Worm (Caenorhabditis elegans) whole organism, L2 larva: ENCODE measurements around the gene C18E9.7.

Experiments
- C34F6.9 ChIP-seq: fragments of 150-350 bp; optimal IDR thresholded peaks from 2 replicates; lab custom pipeline; 2014; ENCODE audit warnings: missing biosample characterization, missing genetic modification characterization
- F13H6.1 ChIP-seq: sonication (generic microtip); optimal IDR thresholded peaks from 2 replicates; lab custom pipeline; 2016; ENCODE audit warnings: missing genetic modification characterization, missing compliant biosample characterization
- R02D3.7 ChIP-seq: fragments of 150-350 bp; optimal IDR thresholded peaks from 2 replicates; lab custom pipeline; 2014; ENCODE audit warnings: missing biosample characterization, missing genetic modification characterization
- Y55F3AM.14 ChIP-seq: fragments of 200-800 bp; sonication (Bioruptor generic); optimal IDR thresholded peaks from 2 replicates; lab custom pipeline; 2018; ENCODE audit warnings: mild to moderate bottlenecking, missing genetic modification characterization, missing compliant biosample characterization
- ZK546.5 ChIP-seq: sonication (generic microtip); optimal IDR thresholded peaks from 2 replicates; lab custom pipeline; 2017; ENCODE audit warnings: missing biosample characterization, missing genetic modification characterization
- alr-1 ChIP-seq: fragments of 150-350 bp; optimal IDR thresholded peaks from 2 replicates; lab custom pipeline; 2014; ENCODE audit warnings: missing biosample characterization, missing genetic modification characterization
- ama-1 ChIP-seq: fragments of 150-350 bp; optimal IDR thresholded peaks from 2 replicates; lab custom pipeline; 2018; ENCODE audit warnings: inconsistent platforms
- blmp-1 ChIP-seq: sonication (generic microtip); optimal IDR thresholded peaks from 2 replicates; lab custom pipeline; 2017; ENCODE audit warnings: missing genetic modification characterization, mild to moderate bottlenecking, missing compliant biosample characterization, antibody characterized with exemption, moderate library complexity; ENCODE audit not compliant: insufficient read depth
- ceh-82 ChIP-seq: fragments of 150-350 bp; optimal IDR thresholded peaks from 2 replicates; lab custom pipeline; 2014; ENCODE audit warnings: missing biosample characterization, missing genetic modification characterization
- crh-2 ChIP-seq: sonication (generic microtip); optimal IDR thresholded peaks from 2 replicates; lab custom pipeline; 2017; ENCODE audit warnings: missing biosample characterization, missing genetic modification characterization
- egl-27 ChIP-seq: sonication (generic microtip); optimal IDR thresholded peaks from 3 replicates; lab custom pipeline; 2017; ENCODE audit warnings: missing biosample characterization, missing genetic modification reagents, missing genetic modification characterization
- elt-3 ChIP-seq: sonication (generic microtip); optimal IDR thresholded peaks from 2 replicates; lab custom pipeline; 2017; ENCODE audit warnings: missing biosample characterization, missing genetic modification characterization
- fos-1 ChIP-seq: fragments of 150-350 bp; optimal IDR thresholded peaks from 2 replicates; lab custom pipeline; 2014; ENCODE audit warnings: missing biosample characterization, missing genetic modification characterization
- gmeb-1 ChIP-seq: fragments of 150-350 bp; optimal IDR thresholded peaks from 2 replicates; lab custom pipeline; 2014; ENCODE audit warnings: missing biosample characterization, missing genetic modification characterization
- lin-13 ChIP-seq: fragments of 150-350 bp; optimal IDR thresholded peaks from 2 replicates; lab custom pipeline; 2014; ENCODE audit warnings: missing biosample characterization, missing genetic modification reagents, missing genetic modification characterization
- lin-39 ChIP-seq: fragments of 150-350 bp; optimal IDR thresholded peaks from 2 replicates; lab custom pipeline; 2014; ENCODE audit warnings: missing biosample characterization, missing genetic modification reagents, missing genetic modification characterization
- lsy-2 ChIP-seq, 2 experiments: fragments of 150-350 bp in 1 of 2; sonication (generic microtip) in 1 of 2; optimal IDR thresholded peaks; 2 replicates each; lab custom pipeline; 2014 to 2017; ENCODE audit warnings: missing biosample characterization in 2 of 2, missing genetic modification characterization in 2 of 2
- mab-5 ChIP-seq: fragments of 150-350 bp; optimal IDR thresholded peaks from 2 replicates; lab custom pipeline; 2014; ENCODE audit warnings: missing biosample characterization, missing genetic modification characterization
- mbf-1 ChIP-seq: sonication (generic microtip); optimal IDR thresholded peaks from 2 replicates; lab custom pipeline; 2017; ENCODE audit warnings: missing biosample characterization, missing genetic modification characterization
- mdl-1 ChIP-seq, 2 experiments: fragments of 150-350 bp in 1 of 2; sonication (generic microtip) in 1 of 2; optimal IDR thresholded peaks; 2 replicates each; lab custom pipeline; 2017; ENCODE audit warnings: missing biosample characterization in 2 of 2, missing genetic modification characterization in 2 of 2
- nhr-11 ChIP-seq: fragments of 150-350 bp; optimal IDR thresholded peaks from 2 replicates; lab custom pipeline; 2014; ENCODE audit warnings: missing biosample characterization, missing genetic modification characterization
- nhr-12 ChIP-seq: fragments of 150-350 bp; optimal IDR thresholded peaks from 2 replicates; lab custom pipeline; 2014; ENCODE audit warnings: missing biosample characterization, missing genetic modification characterization
- nhr-129 ChIP-seq: fragments of 150-350 bp; optimal IDR thresholded peaks from 2 replicates; lab custom pipeline; 2014; ENCODE audit warnings: missing biosample characterization, missing genetic modification characterization
- nhr-21 ChIP-seq: fragments of 150-350 bp; optimal IDR thresholded peaks from 2 replicates; lab custom pipeline; 2014; ENCODE audit warnings: missing biosample characterization, missing genetic modification characterization
- nhr-23 ChIP-seq: fragments of 150-350 bp; optimal IDR thresholded peaks from 2 replicates; lab custom pipeline; 2014; ENCODE audit warnings: missing biosample characterization, missing genetic modification reagents, missing genetic modification characterization
- nhr-25 ChIP-seq: fragments of 150-350 bp; sonication (generic microtip); optimal IDR thresholded peaks from 3 replicates; lab custom pipeline; 2014; ENCODE audit warnings: missing biosample characterization, missing genetic modification characterization
- peb-1 ChIP-seq: fragments of 150-350 bp; optimal IDR thresholded peaks from 2 replicates; lab custom pipeline; 2014; ENCODE audit warnings: missing biosample characterization, missing genetic modification characterization
- sem-4 ChIP-seq: fragments of 150-350 bp; optimal IDR thresholded peaks from 2 replicates; lab custom pipeline; 2014; ENCODE audit warnings: missing biosample characterization, missing genetic modification reagents, missing genetic modification characterization
- skn-1 ChIP-seq: sonication (generic microtip); optimal IDR thresholded peaks from 2 replicates; lab custom pipeline; 2017; ENCODE audit warnings: missing biosample characterization, missing genetic modification characterization
- sma-3 ChIP-seq: sonication (generic microtip); optimal IDR thresholded peaks from 2 replicates; lab custom pipeline; 2016; ENCODE audit warnings: missing genetic modification reagents, missing genetic modification characterization, missing compliant biosample characterization
- sma-9 ChIP-seq, 2 experiments: fragments of 150-350 bp in 1 of 2; sonication (generic microtip) in 1 of 2; optimal IDR thresholded peaks; 2 replicates each; lab custom pipeline; 2014 to 2016; ENCODE audit warnings: missing genetic modification characterization in 2 of 2, mild to moderate bottlenecking in 1 of 2, missing biosample characterization in 1 of 2, missing compliant biosample characterization in 1 of 2, missing genetic modification reagents in 1 of 2, moderate library complexity in 1 of 2
- snpc-4 ChIP-seq: fragments of 150-350 bp; optimal IDR thresholded peaks from 2 replicates; lab custom pipeline; 2014; ENCODE audit warnings: missing biosample characterization, missing genetic modification characterization
- unc-39 ChIP-seq: fragments of 150-350 bp; optimal IDR thresholded peaks from 2 replicates; lab custom pipeline; 2014; ENCODE audit warnings: missing biosample characterization, missing genetic modification characterization
- zag-1 ChIP-seq: fragments of 150-350 bp; optimal IDR thresholded peaks from 2 replicates; lab custom pipeline; 2014; ENCODE audit warnings: missing biosample characterization, missing genetic modification characterization
- ztf-1 ChIP-seq: fragments of 200-800 bp; sonication (Bioruptor generic); conservative IDR thresholded peaks from 2 replicates; pipeline ENCODE4 v1.3.6; 2022; ENCODE audit warnings: missing genetic modification characterization, missing compliant biosample characterization
- ztf-4 ChIP-seq: fragments of 150-350 bp; optimal IDR thresholded peaks from 2 replicates; lab custom pipeline; 2014; ENCODE audit warnings: missing biosample characterization, missing genetic modification characterization

The C18E9.7 gene

ce11 chrII:8933693-8934432 lies 48.7 kb downstream of the C18E9.7 start, which contains the start of gene T21B10.3 (continued):
- TF ChIP-seq sma-3 (GFP tag; lab: Kevin White, UChicago) (peak; percentile 10), ztf-4 (tag; lab: Kevin White, UChicago) (peak; percentile 61), Y55F3AM.14 (peak; percentile 14), fos-1 (no peak), F13H6.1 (tag; lab: Kevin White, UChicago) (peak; percentile 12), peb-1 (no peak), egl-27 (tag; lab: Kevin White, UChicago) (no peak), ZK546.5 (tag; lab: Kevin White, UChicago) (no peak), elt-3 (tag; lab: Kevin White, UChicago) (no peak), mbf-1 (tag; lab: Kevin White, UChicago) (no peak), nhr-12 (tag; lab: Kevin White, UChicago) (no peak), nhr-21 (tag; lab: Kevin White, UChicago) (peak; percentile 38), skn-1 (tag; lab: Kevin White, UChicago) (no peak), mab-5 (no peak), lin-39 (tag; lab: Kevin White, UChicago) (no peak)

- TF ChIP-seq F13H6.1 (tag; lab: Kevin White, UChicago) (no peak), sma-9 (GFP tag; optimal IDR thresholded peaks at IDR 0.05; lab: Kevin White, UChicago) (no peak), sma-9 (tag; optimal IDR thresholded peaks at IDR 0.05; lab: Kevin White, UChicago) (no peak), lin-39 (tag; lab: Kevin White, UChicago) (no peak), R02D3.7 (tag; lab: Kevin White, UChicago) (no peak), nhr-25 (tag; lab: Kevin White, UChicago) (no peak), alr-1 (tag; lab: Kevin White, UChicago) (no peak), ceh-82 (tag; lab: Kevin White, UChicago) (no peak), zag-1 (tag; lab: Kevin White, UChicago) (no peak), elt-3 (tag; lab: Kevin White, UChicago) (no peak), sma-3 (GFP tag; lab: Kevin White, UChicago) (no peak), snpc-4 (tag; lab: Kevin White, UChicago) (no peak)
Measured at ce11 chrII:8932392-8932791, 50.2 kb downstream of the C18E9.7 start.

- TF ChIP-seq fos-1 (peak; percentile 28), lsy-2 (tag; optimal IDR thresholded peaks at IDR 0.05; lab: Kevin White, UChicago) (peak in 1 of 2 experiments; percentile 20), nhr-129 (tag; lab: Kevin White, UChicago) (peak; percentile 10), nhr-11 (tag; lab: Kevin White, UChicago) (no peak), snpc-4 (tag; lab: Kevin White, UChicago) (no peak), skn-1 (tag; lab: Kevin White, UChicago) (no peak), ztf-4 (tag; lab: Kevin White, UChicago) (no peak), lin-39 (tag; lab: Kevin White, UChicago) (no peak), F13H6.1 (tag; lab: Kevin White, UChicago) (peak; percentile 45), nhr-25 (tag; lab: Kevin White, UChicago) (no peak), crh-2 (tag; lab: Kevin White, UChicago) (peak; percentile 47), Y55F3AM.14 (no peak), nhr-21 (tag; lab: Kevin White, UChicago) (no peak), ztf-1 (no peak), C34F6.9 (peak; percentile 10), ceh-82 (tag; lab: Kevin White, UChicago) (no peak), nhr-23 (tag; lab: Kevin White, UChicago) (no peak), ama-1 (peak; percentile 71), gmeb-1 (no peak), mdl-1 (tag; optimal IDR thresholded peaks at IDR 0.05; lab: Kevin White, UChicago) (no peak), blmp-1 (tag; lab: Kevin White, UChicago) (no peak), alr-1 (tag; lab: Kevin White, UChicago) (no peak), unc-39 (tag; lab: Kevin White, UChicago) (no peak), sem-4 (tag; lab: Kevin White, UChicago) (no peak), ZK546.5 (tag; lab: Kevin White, UChicago) (no peak), lin-13 (GFP tag; lab: Kevin White, UChicago) (no peak), elt-3 (tag; lab: Kevin White, UChicago) (no peak)
Measured at ce11 chrII:8931405-8932149, 51.0 kb downstream of the C18E9.7 start.
